Fruit fly (Drosophila melanogaster) whole organism, embryonic: ENCODE data around the gene SmD1.

Source experiments
- Atf-2 ChIP-seq: fragments of 200-800 bp; sonication (Bioruptor generic); optimal IDR thresholded peaks from 2 replicates; lab custom pipeline; 2016; ENCODE audit warnings: missing biosample characterization, missing genetic modification characterization
- Bdp1 ChIP-seq: fragments of 200-800 bp; sonication (Bioruptor generic); optimal IDR thresholded peaks from 3 replicates; lab custom pipeline; 2016; ENCODE audit warnings: missing biosample characterization, missing genetic modification characterization
- Blimp-1 ChIP-seq: fragments of 200-800 bp; sonication (Bioruptor generic); optimal IDR thresholded peaks from 3 replicates; lab custom pipeline; 2018; ENCODE audit warnings: missing biosample characterization, missing genetic modification characterization, mild to moderate bottlenecking, moderate library complexity, missing genetic modification reagents
- CG10565 ChIP-seq: fragments of 200-800 bp; sonication (Bioruptor generic); optimal IDR thresholded peaks from 3 replicates; lab custom pipeline; 2016; ENCODE audit warnings: missing biosample characterization, mild to moderate bottlenecking, missing genetic modification characterization
- CG11560 ChIP-seq: fragments of 200-800 bp; sonication (Bioruptor generic); IDR thresholded peaks from 3 replicates; pipeline ENCODE4 v1.3.6; 2022; ENCODE audit warnings: missing biosample characterization, missing genetic modification characterization
- CG1233 ChIP-seq: fragments of 200-800 bp; sonication (Bioruptor generic); optimal IDR thresholded peaks from 4 replicates; lab custom pipeline; 2018; ENCODE audit warnings: missing biosample characterization, mild to moderate bottlenecking, missing genetic modification characterization
- CG12942 ChIP-seq: fragments of 200-800 bp; sonication (Bioruptor generic); optimal IDR thresholded peaks from 3 replicates; lab custom pipeline; 2016; ENCODE audit warnings: missing biosample characterization, missing genetic modification characterization
- CG14667 ChIP-seq: fragments of 200-800 bp; sonication (Bioruptor generic); IDR thresholded peaks from 2 replicates; pipeline ENCODE4 v1.3.6; 2022; ENCODE audit warnings: missing biosample characterization, missing genetic modification characterization
- CG1529 ChIP-seq: fragments of 200-800 bp; sonication (Bioruptor generic); optimal IDR thresholded peaks from 3 replicates; lab custom pipeline; 2018; ENCODE audit warnings: missing biosample characterization, missing genetic modification characterization
- CG17385 ChIP-seq: fragments of 200-800 bp; sonication (Bioruptor generic); optimal IDR thresholded peaks from 3 replicates; lab custom pipeline; 2018; ENCODE audit warnings: missing biosample characterization, mild to moderate bottlenecking, missing genetic modification characterization
- CG17568 ChIP-seq: fragments of 200-800 bp; sonication (Bioruptor generic); optimal IDR thresholded peaks from 2 replicates; lab custom pipeline; 2018; ENCODE audit warnings: missing biosample characterization, mild to moderate bottlenecking, missing genetic modification characterization, moderate library complexity
- CG17829 ChIP-seq: fragments of 200-800 bp; optimal IDR thresholded peaks from 2 replicates; lab custom pipeline; 2019; ENCODE audit warnings: missing biosample characterization, mild to moderate bottlenecking, missing genetic modification characterization, moderate library complexity
- CG17912 ChIP-seq: fragments of 200-800 bp; sonication (Bioruptor generic); optimal IDR thresholded peaks from 2 replicates; lab custom pipeline; 2018; ENCODE audit warnings: missing biosample characterization, mild to moderate bottlenecking, missing genetic modification characterization
- CG18011 ChIP-seq: fragments of 200-800 bp; sonication (Bioruptor generic); optimal IDR thresholded peaks from 2 replicates; lab custom pipeline; 2017; ENCODE audit warnings: missing biosample characterization, missing genetic modification characterization, mild to moderate bottlenecking, moderate library complexity, missing genotype
- CG18619 ChIP-seq: fragments of 200-800 bp; sonication (Bioruptor generic); optimal IDR thresholded peaks from 3 replicates; lab custom pipeline; 2017; ENCODE audit warnings: missing biosample characterization, mild to moderate bottlenecking, missing genetic modification characterization
- CG2875 ChIP-seq: fragments of 200-800 bp; sonication (Bioruptor generic); optimal IDR thresholded peaks from 2 replicates; lab custom pipeline; 2017; ENCODE audit warnings: missing biosample characterization, mild to moderate bottlenecking, missing genetic modification characterization, missing genetic modification reagents
- CG32772 ChIP-seq: fragments of 200-800 bp; sonication (Bioruptor generic); IDR thresholded peaks from 2 replicates; pipeline ENCODE4 v1.3.6; 2022; ENCODE audit warnings: missing biosample characterization, missing genetic modification characterization
- CG33213 ChIP-seq: fragments of 200-800 bp; sonication (Bioruptor generic); optimal IDR thresholded peaks from 3 replicates; lab custom pipeline; 2016; ENCODE audit warnings: missing biosample characterization, missing genetic modification characterization
- CG6791 ChIP-seq: fragments of 200-800 bp; sonication (Bioruptor generic); IDR thresholded peaks from 3 replicates; pipeline ENCODE4 v1.3.6; 2022; ENCODE audit warnings: missing biosample characterization, missing genetic modification characterization; ENCODE audit not compliant: partially characterized antibody
- CG7987 ChIP-seq: fragments of 200-800 bp; sonication (Bioruptor generic); optimal IDR thresholded peaks from 2 replicates; lab custom pipeline; 2018; ENCODE audit warnings: missing biosample characterization, mild to moderate bottlenecking, missing genetic modification characterization, moderate library complexity
- CG8089 ChIP-seq: fragments of 200-800 bp; sonication (Bioruptor generic); optimal IDR thresholded peaks from 3 replicates; lab custom pipeline; 2016; ENCODE audit warnings: missing biosample characterization, missing genetic modification characterization
- Chrac-16 ChIP-seq: fragments of 200-800 bp; sonication (Bioruptor generic); optimal IDR thresholded peaks from 3 replicates; lab custom pipeline; 2016; ENCODE audit warnings: missing biosample characterization, missing genetic modification characterization
- Dll ChIP-seq: fragments of 200-800 bp; sonication (Bioruptor generic); IDR thresholded peaks from 4 replicates; pipeline ENCODE4 v1.3.6; 2022; ENCODE audit warnings: missing biosample characterization, missing genetic modification characterization; ENCODE audit not compliant: partially characterized antibody
- Doc2 ChIP-seq: fragments of 200-800 bp; sonication (Bioruptor generic); IDR thresholded peaks from 2 replicates; pipeline ENCODE4 v1.3.6; 2022; ENCODE audit warnings: missing biosample characterization, missing genetic modification characterization
- Dref ChIP-seq: fragments of 200-800 bp; sonication (Bioruptor generic); IDR thresholded peaks from 2 replicates; pipeline ENCODE4 v1.3.6; 2022; ENCODE audit warnings: missing biosample characterization, missing genetic modification characterization
- HLH54F ChIP-seq: fragments of 200-800 bp; sonication (Bioruptor generic); optimal IDR thresholded peaks from 3 replicates; lab custom pipeline; 2016; ENCODE audit warnings: missing biosample characterization, missing genetic modification characterization
- Hsf ChIP-seq: fragments of 200-800 bp; sonication (Bioruptor generic); optimal IDR thresholded peaks from 3 replicates; lab custom pipeline; 2016; ENCODE audit warnings: missing biosample characterization, missing genetic modification characterization
- MTF-1 ChIP-seq: fragments of 200-800 bp; sonication (Bioruptor generic); optimal IDR thresholded peaks from 2 replicates; lab custom pipeline; 2018; ENCODE audit warnings: missing biosample characterization, mild to moderate bottlenecking, missing genetic modification characterization, borderline replicate concordance
- Rfx ChIP-seq: fragments of 200-800 bp; sonication (Bioruptor generic); IDR thresholded peaks from 2 replicates; pipeline ENCODE4 v1.3.6; 2022; ENCODE audit warnings: missing biosample characterization, missing genetic modification characterization
- Sox102F ChIP-seq: fragments of 200-800 bp; sonication (Bioruptor generic); optimal IDR thresholded peaks from 2 replicates; lab custom pipeline; 2018; ENCODE audit warnings: missing biosample characterization, mild to moderate bottlenecking, missing genetic modification characterization, moderate library complexity
- Ssrp ChIP-seq: fragments of 200-800 bp; sonication (Bioruptor generic); optimal IDR thresholded peaks from 2 replicates; lab custom pipeline; 2018; ENCODE audit warnings: missing biosample characterization, mild to moderate bottlenecking, missing genetic modification characterization, moderate library complexity
- amos ChIP-seq: fragments of 200-800 bp; sonication (Bioruptor generic); IDR thresholded peaks from 2 replicates; pipeline ENCODE4 v1.3.6; 2022; ENCODE audit warnings: missing biosample characterization, missing genetic modification characterization; ENCODE audit not compliant: partially characterized antibody
- ara ChIP-seq: fragments of 200-800 bp; sonication (Bioruptor generic); IDR thresholded peaks from 2 replicates; pipeline ENCODE4 v1.3.6; 2022; ENCODE audit warnings: missing biosample characterization, missing genetic modification characterization
- ase ChIP-seq: fragments of 200-800 bp; sonication (Bioruptor generic); IDR thresholded peaks from 3 replicates; pipeline ENCODE4 v1.3.6; 2022; ENCODE audit warnings: missing biosample characterization, missing genetic modification characterization
- cg ChIP-seq: fragments of 200-800 bp; sonication (Bioruptor generic); optimal IDR thresholded peaks from 3 replicates; lab custom pipeline; 2019; ENCODE audit warnings: missing biosample characterization, mild to moderate bottlenecking, missing genetic modification characterization, moderate library complexity
- dmrt11E ChIP-seq: fragments of 200-800 bp; sonication (Bioruptor generic); optimal IDR thresholded peaks from 3 replicates; lab custom pipeline; 2018; ENCODE audit warnings: missing biosample characterization, mild to moderate bottlenecking, missing genetic modification characterization, moderate library complexity
- fu2 ChIP-seq: fragments of 200-800 bp; sonication (Bioruptor generic); optimal IDR thresholded peaks from 2 replicates; lab custom pipeline; 2016; ENCODE audit warnings: missing biosample characterization, missing genetic modification characterization
- hth ChIP-seq: fragments of >200 bp; optimal IDR thresholded peaks from 2 replicates; lab custom pipeline; 2017; ENCODE audit warnings: inconsistent platforms
- knrl ChIP-seq: fragments of 200-800 bp; sonication (Bioruptor generic); IDR thresholded peaks from 3 replicates; pipeline ENCODE4 v1.3.6; 2022; ENCODE audit warnings: missing biosample characterization, missing genetic modification characterization; ENCODE audit not compliant: partially characterized antibody
- lbe ChIP-seq: fragments of 200-800 bp; sonication (Bioruptor generic); optimal IDR thresholded peaks from 2 replicates; lab custom pipeline; 2016; ENCODE audit warnings: missing biosample characterization, mild to moderate bottlenecking, missing genetic modification characterization
- mam ChIP-seq: fragments of 200-800 bp; sonication (Bioruptor generic); optimal IDR thresholded peaks from 3 replicates; lab custom pipeline; 2016; ENCODE audit warnings: missing biosample characterization, missing genetic modification characterization
- nom ChIP-seq: fragments of 200-800 bp; sonication (Bioruptor generic); optimal IDR thresholded peaks from 2 replicates; lab custom pipeline; 2017; ENCODE audit warnings: missing biosample characterization, missing genetic modification characterization, mild to moderate bottlenecking, moderate library complexity, missing genetic modification reagents
- p53 ChIP-seq: fragments of 200-800 bp; sonication (Bioruptor generic); optimal IDR thresholded peaks from 2 replicates; lab custom pipeline; 2016; ENCODE audit warnings: missing biosample characterization, missing genetic modification characterization
- pita ChIP-seq: fragments of 200-800 bp; sonication (Bioruptor generic); optimal IDR thresholded peaks from 2 replicates; lab custom pipeline; 2017; ENCODE audit warnings: missing biosample characterization, mild to moderate bottlenecking, missing genetic modification characterization
- pnt ChIP-seq: fragments of 200-800 bp; sonication (Bioruptor generic); optimal IDR thresholded peaks from 3 replicates; lab custom pipeline; 2016; ENCODE audit warnings: missing biosample characterization, missing genetic modification characterization
- ro ChIP-seq: fragments of 200-800 bp; sonication (Bioruptor generic); IDR thresholded peaks from 2 replicates; pipeline ENCODE4 v1.3.6; 2022; ENCODE audit warnings: missing biosample characterization, missing genetic modification characterization
- shn ChIP-seq: fragments of 200-800 bp; sonication (Bioruptor generic); optimal IDR thresholded peaks from 3 replicates; lab custom pipeline; 2016; ENCODE audit warnings: missing biosample characterization, missing genetic modification characterization
- sr ChIP-seq: fragments of 200-800 bp; sonication (Bioruptor generic); IDR thresholded peaks from 3 replicates; pipeline ENCODE4 v1.3.6; 2022; ENCODE audit warnings: missing biosample characterization, missing genetic modification characterization
- tgo ChIP-seq: fragments of 200-800 bp; sonication (Bioruptor generic); IDR thresholded peaks from 3 replicates; pipeline ENCODE4 v1.3.6; 2022; ENCODE audit warnings: missing biosample characterization, missing genetic modification characterization

The SmD1 gene

DNA sequence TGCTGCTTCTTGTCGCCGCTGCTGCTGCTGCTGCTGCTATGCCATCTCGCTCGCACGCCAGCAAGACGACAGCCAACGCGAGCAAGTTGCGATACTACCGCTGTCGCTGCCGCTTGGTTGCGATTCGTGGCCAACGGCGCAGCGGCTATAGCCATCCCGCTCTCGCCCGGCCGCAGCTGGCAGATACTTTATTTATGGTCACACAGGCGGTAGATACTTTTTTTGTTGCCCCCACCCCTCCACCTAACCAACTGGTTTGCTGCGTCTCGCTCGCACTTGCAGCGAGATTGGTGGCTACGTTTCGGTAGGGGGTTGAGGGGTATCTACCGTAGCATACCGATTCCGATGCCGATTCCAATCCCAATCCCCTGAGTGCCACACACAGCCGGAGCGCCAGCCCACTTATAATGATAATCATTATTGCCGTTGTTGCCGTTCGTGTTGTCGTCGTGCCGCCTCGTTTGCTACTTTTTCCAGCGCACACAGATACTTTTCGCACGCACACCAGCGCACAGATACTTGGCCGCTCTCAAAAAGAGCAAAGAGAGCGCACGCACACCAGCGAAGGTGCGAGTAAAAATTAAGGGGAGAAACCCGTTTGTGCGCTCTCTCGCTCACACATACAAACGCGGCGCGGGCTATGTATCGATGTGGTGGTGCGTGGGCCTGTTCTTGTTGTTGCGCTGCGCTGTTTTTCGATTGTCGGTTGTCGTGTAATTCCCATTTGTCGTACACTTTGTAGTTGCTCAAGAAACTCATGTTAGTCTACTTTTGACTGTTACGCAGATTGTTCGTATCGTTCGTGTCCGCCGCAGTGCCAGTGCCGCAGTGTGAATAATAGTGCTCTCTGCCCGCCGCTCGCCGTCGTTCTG, 41.3 kb downstream of the SmD1 start, which contains the start of gene mirr (continued):
- no peak for TF ChIP-seq CG17568 (GFP tag; lab: Kevin White, UChicago)
- TF ChIP-seq CG14667 (GFP tag; lab: Robert Waterston, UW) = no peak
- TF ChIP-seq Sox102F (GFP tag; lab: Kevin White, UChicago) = no peak
- TF ChIP-seq dmrt11E (tag; lab: Kevin White, UChicago) = no peak
- TF ChIP-seq Ssrp (tag; lab: Kevin White, UChicago) = no peak
- no peak for TF ChIP-seq Dref
- TF ChIP-seq amos (GFP tag; lab: Robert Waterston, UW) = no peak; the same call in 1 of the 2 replicates
- TF ChIP-seq CG10565 = no peak
- 0 out of 3 replicates have a peak, but pooled peaks have one; percentile 15 for TF ChIP-seq tgo
- TF ChIP-seq HLH54F (GFP tag; lab: Kevin White, UChicago) = peak; percentile 0
- TF ChIP-seq CG6791 (GFP tag; lab: Robert Waterston, UW) = peak; percentile 14; the same call in 1 of the 3 replicates
- TF ChIP-seq Bdp1 (GFP tag; lab: Kevin White, UChicago) = no peak
- TF ChIP-seq Hsf (GFP tag; lab: Kevin White, UChicago) = no peak
- no peak for TF ChIP-seq pnt (GFP tag; lab: Kevin White, UChicago)
- TF ChIP-seq Dll = 0 out of 4 replicates have a peak, but pooled peaks have one; percentile 34
- TF ChIP-seq sr (GFP tag; lab: Robert Waterston, UW) = peak; percentile 65; the same call in 1 of the 3 replicates
- no peak for TF ChIP-seq CG18619 (GFP tag; lab: Kevin White, UChicago)
- no peak for TF ChIP-seq MTF-1 (GFP tag; lab: Kevin White, UChicago)
- TF ChIP-seq mam (GFP tag; lab: Kevin White, UChicago) = peak; percentile 2
- no peak for TF ChIP-seq shn (GFP tag; lab: Kevin White, UChicago)
- TF ChIP-seq CG1529 (GFP tag; lab: Kevin White, UChicago) = no peak
- no peak for TF ChIP-seq CG8089 (GFP tag; lab: Kevin White, UChicago)
- TF ChIP-seq Atf-2 (GFP tag; lab: Kevin White, UChicago) = no peak
- TF ChIP-seq nom (GFP tag; lab: Kevin White, UChicago) = peak; percentile 28
- no peak for TF ChIP-seq CG33213 (GFP tag; lab: Kevin White, UChicago)
- TF ChIP-seq CG18011 (GFP tag; lab: Kevin White, UChicago) = no peak
- no peak for TF ChIP-seq CG2875 (GFP tag; lab: Kevin White, UChicago)
- no peak for TF ChIP-seq knrl (GFP tag; lab: Robert Waterston, UW)
- no peak for TF ChIP-seq ara
- TF ChIP-seq CG17385 (GFP tag; lab: Kevin White, UChicago) = peak; percentile 73
- no peak for TF ChIP-seq CG11560
- TF ChIP-seq CG17829 (tag; lab: Kevin White, UChicago) = peak; percentile 14
- TF ChIP-seq CG1233 = no peak
- TF ChIP-seq ro = no peak
- TF ChIP-seq CG12942 = no peak
- TF ChIP-seq Blimp-1 (GFP tag; lab: Kevin White, UChicago) = no peak
- TF ChIP-seq CG17912 = no peak
- TF ChIP-seq CG7987 (GFP tag; lab: Kevin White, UChicago) = no peak
- no peak for TF ChIP-seq lbe (GFP tag; lab: Kevin White, UChicago)
- no peak for TF ChIP-seq fu2 (GFP tag; lab: Kevin White, UChicago)
- TF ChIP-seq ase (GFP tag; lab: Robert Waterston, UW) = no peak
- TF ChIP-seq pita (GFP tag; lab: Kevin White, UChicago) = no peak
- TF ChIP-seq CG32772 (GFP tag; lab: Robert Waterston, UW) = 0 out of 2 replicates have a peak, but pooled peaks have one; percentile 13
- TF ChIP-seq Rfx (GFP tag; lab: Robert Waterston, UW) = no peak; the same call in 1 of the 2 replicates
- peak; percentile 99 for TF ChIP-seq cg
- TF ChIP-seq hth = no peak
- TF ChIP-seq Doc2 (GFP tag; lab: Robert Waterston, UW) = no peak
- no peak for TF ChIP-seq Chrac-16 (GFP tag; lab: Kevin White, UChicago)
- TF ChIP-seq p53 (GFP tag; lab: Kevin White, UChicago) = no peak
